Worm (Caenorhabditis elegans): ENCODE data around the gene srh-23.

ce11 chrV:4957619-4958018 is 36.7 kb downstream of the srh-23 start:
- TF ChIP-seq lsy-2 (tag; optimal IDR thresholded peaks at IDR 0.05): no peak
- TF ChIP-seq lin-39 (tag; optimal IDR thresholded peaks at IDR 0.05): no peak
- no peak for TF ChIP-seq skn-1 (tag; optimal IDR thresholded peaks at IDR 0.05)
- no peak for TF ChIP-seq ceh-82 (tag; optimal IDR thresholded peaks at IDR 0.05)
- no peak for TF ChIP-seq nhr-28 (tag; optimal IDR thresholded peaks at IDR 0.05)
- no peak for TF ChIP-seq snpc-4 (tag; optimal IDR thresholded peaks at IDR 0.05)
- no peak for TF ChIP-seq unc-130 (tag; optimal IDR thresholded peaks at IDR 0.05)
- no peak for TF ChIP-seq sox-4 (tag; optimal IDR thresholded peaks at IDR 0.05)
- no peak for TF ChIP-seq egl-27 (tag; optimal IDR thresholded peaks at IDR 0.05)
- TF ChIP-seq nhr-11 (tag; optimal IDR thresholded peaks at IDR 0.05): no peak
- no peak for TF ChIP-seq swsn-7 (tag; optimal IDR thresholded peaks at IDR 0.05)
- no peak for TF ChIP-seq pax-3 (tag; optimal IDR thresholded peaks at IDR 0.05)
- no peak for TF ChIP-seq unc-62 (GFP tag; optimal IDR thresholded peaks at IDR 0.05)
- no peak for TF ChIP-seq nhr-237 (tag; optimal IDR thresholded peaks at IDR 0.05)

Measured in whole organism, L1 larva.